Fruit fly (Drosophila melanogaster) whole organism: Measurements from ENCODE around the gene CG34338.

Experiments
- CG8478 ChIP-seq: fragments of >200 bp; optimal IDR thresholded peaks from 2 replicates; lab custom pipeline; 2018; ENCODE audit warnings: inconsistent platforms
- Dll ChIP-seq: fragments of >200 bp; optimal IDR thresholded peaks from 2 replicates; lab custom pipeline; 2017
- EcR ChIP-seq, 2 experiments: fragments of >200 bp; optimal IDR thresholded peaks; 2 replicates each; lab custom pipeline; 2017; ENCODE audit warnings: missing biosample characterization in 2 of 2, missing genetic modification characterization in 2 of 2, missing genetic modification reagents in 2 of 2
- pan ChIP-seq: fragments of >200 bp; optimal IDR thresholded peaks from 2 replicates; lab custom pipeline; 2017
- psq ChIP-seq: fragments of >200 bp; optimal IDR thresholded peaks from 2 replicates; lab custom pipeline; 2017
- usp ChIP-seq: fragments of >200 bp; optimal IDR thresholded peaks from 2 replicates; lab custom pipeline; 2017; ENCODE audit warnings: missing biosample characterization, missing genetic modification characterization, mixed read lengths

Gene CG34338

dm6 chrX:7777905-7778304 is 9.4 kb downstream of the CG34338 start, which contains the start of gene CG32718:
TSS of gene CG32718 (plus strand) at chrX:7778205.
- TF ChIP-seq Dll (lab: Kevin White, UChicago) (no peak), CG8478 (no peak), usp (GFP tag; lab: Kevin White, UChicago) (no peak), EcR (GFP tag; optimal IDR thresholded peaks at IDR 0.05; lab: Kevin White, UChicago) (no peak), pan (lab: Kevin White, UChicago) (no peak), psq (no peak)

dm6 chrX:7791086-7791485 is 22.5 kb downstream of the CG34338 start:
- no peak for TF ChIP-seq psq
- no peak for TF ChIP-seq Dll (lab: Kevin White, UChicago)
- TF ChIP-seq pan (lab: Kevin White, UChicago): no peak

DNA sequence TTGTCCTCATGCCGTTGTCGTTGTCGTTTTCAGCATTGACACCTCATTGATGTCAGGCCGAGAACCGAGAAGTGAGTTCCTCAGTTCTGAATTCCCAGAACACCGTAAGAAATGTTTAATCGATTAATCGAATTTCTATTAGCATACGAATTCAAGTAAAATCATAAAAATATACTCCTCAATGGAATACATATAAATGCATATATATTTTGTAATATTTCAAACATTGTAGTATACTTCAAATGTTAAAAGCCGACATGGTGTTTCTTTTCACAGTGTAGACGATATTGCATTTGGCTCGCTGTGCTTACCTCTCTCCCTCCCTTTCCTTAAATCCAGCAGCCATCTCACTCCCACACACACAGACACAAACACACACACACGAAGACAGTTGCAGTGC is 32.5 kb downstream of the CG34338 start:
- TF ChIP-seq psq: no peak
- TF ChIP-seq usp (GFP tag; lab: Kevin White, UChicago): no peak
- no peak for TF ChIP-seq pan (lab: Kevin White, UChicago)
- no peak for TF ChIP-seq CG8478
- no peak for TF ChIP-seq EcR (GFP tag; optimal IDR thresholded peaks at IDR 0.05; lab: Kevin White, UChicago)
- TF ChIP-seq Dll (lab: Kevin White, UChicago): no peak
